Fruit fly (Drosophila melanogaster) Kc167 (cell line): ENCODE measurements around the gene CG5116.

Source experiments
- Sin3A ChIP-seq: fragments of >200 bp; optimal IDR thresholded peaks from 2 replicates; lab custom pipeline; 2018; ENCODE audit warnings: missing external identifiers
- h ChIP-seq: fragments of >200 bp; optimal IDR thresholded peaks from 3 replicates; lab custom pipeline; 2018; ENCODE audit warnings: missing external identifiers
- insv ChIP-seq: fragments of >200 bp; optimal IDR thresholded peaks from 3 replicates; lab custom pipeline; 2018; ENCODE audit warnings: missing external identifiers
- psq ChIP-seq: fragments of >200 bp; optimal IDR thresholded peaks from 2 replicates; lab custom pipeline; 2017; ENCODE audit warnings: missing external identifiers
- ttk ChIP-seq: sonication (Bioruptor generic); optimal IDR thresholded peaks from 2 replicates; lab custom pipeline; 2017; ENCODE audit warnings: missing external identifiers

- no peak for TF ChIP-seq insv (lab: Kevin White, UChicago)
- TF ChIP-seq psq (lab: Kevin White, UChicago): no peak
- no peak for TF ChIP-seq h
- TF ChIP-seq ttk (lab: Kevin White, UChicago): no peak
- no peak for TF ChIP-seq Sin3A (lab: Kevin White, UChicago)
Measured at dm6 chr3R:25495753-25496152, 12.9 kb downstream of the CG5116 start.
